Fruit fly (Drosophila melanogaster) whole organism, embryonic: Measurements from ENCODE around the gene Or83a.

Experiments
- Blimp-1 ChIP-seq: fragments of 200-800 bp; sonication (Bioruptor generic); optimal IDR thresholded peaks from 3 replicates; lab custom pipeline; 2018; ENCODE audit warnings: missing biosample characterization, missing genetic modification characterization, mild to moderate bottlenecking, moderate library complexity, missing genetic modification reagents
- BtbVII ChIP-seq: fragments of 200-800 bp; sonication (Bioruptor generic); optimal IDR thresholded peaks from 3 replicates; lab custom pipeline; 2017; ENCODE audit warnings: missing biosample characterization, mild to moderate bottlenecking, missing genetic modification characterization
- CG10209 ChIP-seq: fragments of 200-800 bp; sonication (Bioruptor generic); optimal IDR thresholded peaks from 3 replicates; lab custom pipeline; 2017; ENCODE audit warnings: missing biosample characterization, mild to moderate bottlenecking, missing genetic modification characterization, missing genetic modification reagents
- CG10267 ChIP-seq: fragments of 200-800 bp; sonication (Bioruptor generic); optimal IDR thresholded peaks from 2 replicates; lab custom pipeline; 2018; ENCODE audit warnings: missing biosample characterization, mild to moderate bottlenecking, missing genetic modification characterization, moderate library complexity
- CG12299 ChIP-seq: fragments of 200-800 bp; sonication (Bioruptor generic); optimal IDR thresholded peaks from 2 replicates; lab custom pipeline; 2018; ENCODE audit warnings: missing biosample characterization, mild to moderate bottlenecking, missing genetic modification characterization
- CG13287 ChIP-seq: fragments of 200-800 bp; sonication (Bioruptor generic); IDR thresholded peaks from 2 replicates; pipeline ENCODE4 v1.3.6; 2022; ENCODE audit warnings: missing biosample characterization, missing genetic modification characterization; ENCODE audit not compliant: partially characterized antibody
- CG1603 ChIP-seq: fragments of 200-800 bp; sonication (Bioruptor generic); optimal IDR thresholded peaks from 2 replicates; lab custom pipeline; 2019; ENCODE audit warnings: missing biosample characterization, mild to moderate bottlenecking, missing genetic modification characterization, moderate library complexity
- CG16813 ChIP-seq: fragments of 200-800 bp; sonication (Bioruptor generic); IDR thresholded peaks from 3 replicates; pipeline ENCODE4 v1.3.6; 2022; ENCODE audit warnings: missing biosample characterization, missing genetic modification characterization; ENCODE audit not compliant: partially characterized antibody
- CG16863 ChIP-seq: fragments of 200-800 bp; sonication (Bioruptor generic); optimal IDR thresholded peaks from 3 replicates; lab custom pipeline; 2016; ENCODE audit warnings: missing biosample characterization, missing genetic modification characterization
- CG2120 ChIP-seq: fragments of 200-800 bp; sonication (Bioruptor generic); optimal IDR thresholded peaks from 3 replicates; lab custom pipeline; 2016; ENCODE audit warnings: missing biosample characterization, missing genetic modification characterization
- CG31388 ChIP-seq: fragments of 200-800 bp; sonication (Bioruptor generic); optimal IDR thresholded peaks from 2 replicates; lab custom pipeline; 2016; ENCODE audit warnings: missing biosample characterization, missing genetic modification characterization
- CG34224 ChIP-seq: fragments of 200-800 bp; sonication (Bioruptor generic); IDR thresholded peaks from 3 replicates; pipeline ENCODE4 v1.3.6; 2022; ENCODE audit warnings: missing biosample characterization, missing genetic modification characterization; ENCODE audit not compliant: partially characterized antibody
- CG6683 ChIP-seq: fragments of 200-800 bp; sonication (Bioruptor generic); optimal IDR thresholded peaks from 2 replicates; lab custom pipeline; 2017; ENCODE audit warnings: missing biosample characterization, mild to moderate bottlenecking, missing genetic modification characterization, missing genetic modification reagents
- CG6689 ChIP-seq: fragments of 200-800 bp; sonication (Bioruptor generic); IDR thresholded peaks from 2 replicates; pipeline ENCODE4 v1.3.6; 2022; ENCODE audit warnings: missing biosample characterization, missing genetic modification characterization
- CG7556 ChIP-seq: fragments of 200-800 bp; sonication (Bioruptor generic); optimal IDR thresholded peaks from 2 replicates; lab custom pipeline; 2017; ENCODE audit warnings: missing biosample characterization, mild to moderate bottlenecking, missing genetic modification characterization
- CG7786 ChIP-seq: fragments of 200-800 bp; sonication (Bioruptor generic); optimal IDR thresholded peaks from 2 replicates; lab custom pipeline; 2016; ENCODE audit warnings: missing biosample characterization, missing genetic modification characterization
- CG7928 ChIP-seq: fragments of 200-800 bp; sonication (Bioruptor generic); optimal IDR thresholded peaks from 2 replicates; lab custom pipeline; 2017; ENCODE audit warnings: missing biosample characterization, mild to moderate bottlenecking, missing genetic modification characterization
- CG8359 ChIP-seq: fragments of 200-800 bp; sonication (Bioruptor generic); optimal IDR thresholded peaks from 2 replicates; lab custom pipeline; 2017; ENCODE audit warnings: missing biosample characterization, mild to moderate bottlenecking, missing genetic modification characterization, borderline replicate concordance
- CG8388 ChIP-seq: fragments of 200-800 bp; sonication (Bioruptor generic); optimal IDR thresholded peaks from 2 replicates; lab custom pipeline; 2019; ENCODE audit warnings: missing biosample characterization, mild to moderate bottlenecking, missing genetic modification characterization, moderate library complexity
- CTCF ChIP-seq: fragments of 200-800 bp; sonication (Bioruptor generic); optimal IDR thresholded peaks from 2 replicates; lab custom pipeline; 2017; ENCODE audit warnings: missing biosample characterization, mild to moderate bottlenecking, missing genetic modification characterization, moderate library complexity
- D19B ChIP-seq: fragments of 200-800 bp; sonication (Bioruptor generic); optimal IDR thresholded peaks from 2 replicates; lab custom pipeline; 2017; ENCODE audit warnings: missing biosample characterization, mild to moderate bottlenecking, missing genetic modification characterization
- E2f1 ChIP-seq: fragments of 200-800 bp; sonication (Bioruptor generic); IDR thresholded peaks from 2 replicates; pipeline ENCODE4 v1.3.6; 2022; ENCODE audit warnings: missing biosample characterization, missing genetic modification characterization
- HmgZ ChIP-seq: fragments of 200-800 bp; sonication (Bioruptor generic); optimal IDR thresholded peaks from 2 replicates; lab custom pipeline; 2018; ENCODE audit warnings: missing biosample characterization, mild to moderate bottlenecking, missing genetic modification characterization
- Lpt ChIP-seq: fragments of >200 bp; optimal IDR thresholded peaks from 2 replicates; lab custom pipeline; 2018; ENCODE audit warnings: missing biosample characterization, missing genetic modification characterization
- Max ChIP-seq: fragments of 200-800 bp; sonication (Bioruptor generic); optimal IDR thresholded peaks from 2 replicates; lab custom pipeline; 2016; ENCODE audit warnings: missing biosample characterization, mild to moderate bottlenecking, missing genetic modification characterization
- Meics ChIP-seq: fragments of 200-800 bp; sonication (Bioruptor generic); optimal IDR thresholded peaks from 2 replicates; lab custom pipeline; 2017; ENCODE audit warnings: missing biosample characterization, mild to moderate bottlenecking, missing genetic modification characterization
- Myb ChIP-seq: fragments of 200-800 bp; sonication (Bioruptor generic); optimal IDR thresholded peaks from 2 replicates; lab custom pipeline; 2016; ENCODE audit warnings: missing biosample characterization, missing genetic modification characterization
- Poxn ChIP-seq: fragments of 200-800 bp; sonication (Bioruptor generic); IDR thresholded peaks from 2 replicates; pipeline ENCODE4 v1.3.6; 2022; ENCODE audit warnings: missing biosample characterization, missing genetic modification characterization
- Ravus ChIP-seq: fragments of 200-800 bp; sonication (Bioruptor generic); IDR thresholded peaks from 2 replicates; pipeline ENCODE4 v1.3.6; 2022; ENCODE audit warnings: missing biosample characterization, missing genetic modification characterization
- Stat92E ChIP-seq, 3 experiments: fragments of >200 bp in 2 of 3; fragments of 200-800 bp in 1 of 3; sonication (Bioruptor generic) in 1 of 3; optimal IDR thresholded peaks; 2 replicates each; lab custom pipeline; 2017 to 2019; ENCODE audit warnings: missing biosample characterization in 3 of 3, missing genetic modification characterization in 3 of 3, mild to moderate bottlenecking in 1 of 3, moderate library complexity in 1 of 3
- Taf1 ChIP-seq: fragments of 200-800 bp; sonication (Bioruptor generic); IDR thresholded peaks from 2 replicates; pipeline ENCODE4 v1.3.6; 2022; ENCODE audit warnings: missing biosample characterization, missing genetic modification characterization
- ab ChIP-seq: fragments of 200-800 bp; sonication (Bioruptor generic); optimal IDR thresholded peaks from 2 replicates; lab custom pipeline; 2016; ENCODE audit warnings: missing biosample characterization, missing genetic modification characterization
- caup ChIP-seq: fragments of 200-800 bp; sonication (Bioruptor generic); optimal IDR thresholded peaks from 3 replicates; lab custom pipeline; 2017; ENCODE audit warnings: missing biosample characterization, mild to moderate bottlenecking, missing genetic modification characterization, moderate library complexity; ENCODE audit not compliant: severe bottlenecking
- croc ChIP-seq: fragments of 200-800 bp; sonication (Bioruptor generic); conservative IDR thresholded peaks from 3 replicates; pipeline ENCODE4 v1.3.6; 2022; ENCODE audit warnings: missing biosample characterization, missing genetic modification characterization
- dm ChIP-seq: fragments of 200-800 bp; sonication (Bioruptor generic); optimal IDR thresholded peaks from 3 replicates; lab custom pipeline; 2016; ENCODE audit warnings: missing biosample characterization, missing genetic modification characterization
- eyg ChIP-seq: fragments of 200-800 bp; sonication (Bioruptor generic); optimal IDR thresholded peaks from 3 replicates; lab custom pipeline; 2016; ENCODE audit warnings: missing biosample characterization, missing genetic modification characterization
- gce ChIP-seq: fragments of 200-800 bp; sonication (Bioruptor generic); IDR thresholded peaks from 3 replicates; pipeline ENCODE4 v1.3.6; 2022; ENCODE audit warnings: missing biosample characterization, missing genetic modification characterization
- gcm ChIP-seq: fragments of 200-800 bp; sonication (Bioruptor generic); optimal IDR thresholded peaks from 2 replicates; lab custom pipeline; 2019; ENCODE audit warnings: missing biosample characterization, mild to moderate bottlenecking, missing genetic modification characterization, moderate library complexity
- grau ChIP-seq: fragments of 200-800 bp; optimal IDR thresholded peaks from 3 replicates; lab custom pipeline; 2019; ENCODE audit warnings: missing biosample characterization, mild to moderate bottlenecking, missing genetic modification characterization, moderate library complexity
- grn ChIP-seq: fragments of 200-800 bp; sonication (Bioruptor generic); optimal IDR thresholded peaks from 3 replicates; lab custom pipeline; 2017; ENCODE audit warnings: missing biosample characterization, missing genetic modification characterization
- gsb-n ChIP-seq: fragments of 200-800 bp; sonication (Bioruptor generic); optimal IDR thresholded peaks from 3 replicates; lab custom pipeline; 2018; ENCODE audit warnings: missing biosample characterization, mild to moderate bottlenecking, missing genetic modification characterization
- ind ChIP-seq: fragments of 200-800 bp; sonication (Bioruptor generic); optimal IDR thresholded peaks from 3 replicates; lab custom pipeline; 2016; ENCODE audit warnings: missing biosample characterization, missing genetic modification characterization
- jigr1 ChIP-seq: fragments of 200-800 bp; sonication (Bioruptor generic); IDR thresholded peaks from 3 replicates; pipeline ENCODE4 v1.3.6; 2022; ENCODE audit warnings: missing biosample characterization, missing genetic modification characterization
- kah ChIP-seq: fragments of 200-800 bp; sonication (Bioruptor generic); optimal IDR thresholded peaks from 2 replicates; lab custom pipeline; 2018; ENCODE audit warnings: missing biosample characterization, mild to moderate bottlenecking, missing genetic modification characterization
- knrl ChIP-seq: fragments of 200-800 bp; sonication (Bioruptor generic); IDR thresholded peaks from 3 replicates; pipeline ENCODE4 v1.3.6; 2022; ENCODE audit warnings: missing biosample characterization, missing genetic modification characterization; ENCODE audit not compliant: partially characterized antibody
- pan ChIP-seq, 4 experiments: fragments of >200 bp in 3 of 4; fragments of 200-800 bp in 1 of 4; sonication (Bioruptor generic) in 1 of 4; optimal IDR thresholded peaks in 3 of 4; IDR thresholded peaks in 1 of 4; 2 replicates each; pipeline versions ENCODE4 v1.3.6 to Lab custom; 2017 to 2022; ENCODE audit warnings: missing biosample characterization in 2 of 4, missing genetic modification characterization in 2 of 4, mixed read lengths in 1 of 4
- sqz ChIP-seq: fragments of 200-800 bp; sonication (Bioruptor generic); optimal IDR thresholded peaks from 3 replicates; lab custom pipeline; 2018; ENCODE audit warnings: missing biosample characterization, mild to moderate bottlenecking, missing genetic modification characterization
- tx ChIP-seq: fragments of 200-800 bp; sonication (Bioruptor generic); optimal IDR thresholded peaks from 2 replicates; lab custom pipeline; 2016; ENCODE audit warnings: missing biosample characterization, missing genetic modification characterization
- unpg ChIP-seq: fragments of 200-800 bp; sonication (Bioruptor generic); optimal IDR thresholded peaks from 3 replicates; lab custom pipeline; 2018; ENCODE audit warnings: missing biosample characterization, mild to moderate bottlenecking, missing genetic modification characterization, moderate library complexity
- usp ChIP-seq: fragments of >200 bp; optimal IDR thresholded peaks from 2 replicates; lab custom pipeline; 2017; ENCODE audit warnings: missing biosample characterization, missing genetic modification characterization

The Or83a gene

dm6 chr3R:5357935-5358414 lies 41.0 kb downstream of the Or83a start, which contains the start of gene Prosbeta7 (continued):
- TF ChIP-seq CG2120 (GFP tag; lab: Kevin White, UChicago), result no peak
- TF ChIP-seq Stat92E (GFP tag; optimal IDR thresholded peaks at IDR 0.05; lab: Kevin White, UChicago), result peak in 1 of 3 experiments; percentile 14
- peak; percentile 68 for TF ChIP-seq CG1603 (tag; lab: Kevin White, UChicago)
- no peak for TF ChIP-seq tx
- TF ChIP-seq CG10267, result peak; percentile 26
- no peak for TF ChIP-seq CTCF (GFP tag; lab: Kevin White, UChicago)
- TF ChIP-seq grn (GFP tag; lab: Kevin White, UChicago), result no peak
- no peak for TF ChIP-seq gcm (GFP tag; lab: Kevin White, UChicago)
- no peak for TF ChIP-seq Meics (GFP tag; lab: Kevin White, UChicago)
- no peak for TF ChIP-seq Ravus (GFP tag; lab: Robert Waterston, UW)
- no peak for TF ChIP-seq CG12299 (tag; lab: Kevin White, UChicago)
- TF ChIP-seq kah (GFP tag; lab: Kevin White, UChicago), result no peak
- peak; percentile 34 for TF ChIP-seq Myb (GFP tag; lab: Kevin White, UChicago)
- no peak for TF ChIP-seq CG10209 (GFP tag; lab: Kevin White, UChicago)
- no peak for TF ChIP-seq CG7928 (GFP tag; lab: Kevin White, UChicago)
- TF ChIP-seq usp (GFP tag; lab: Kevin White, UChicago), result no peak
- TF ChIP-seq CG8359 (GFP tag; lab: Kevin White, UChicago), result no peak
- no peak for TF ChIP-seq CG6689
- no peak for TF ChIP-seq gce (GFP tag; lab: Robert Waterston, UW)
- TF ChIP-seq CG16863 (GFP tag; lab: Kevin White, UChicago), result no peak
- no peak for TF ChIP-seq ind (GFP tag; lab: Kevin White, UChicago)
- TF ChIP-seq Poxn (GFP tag; lab: Robert Waterston, UW), result no peak
- no peak for TF ChIP-seq caup (GFP tag; lab: Kevin White, UChicago)
- TF ChIP-seq eyg, result no peak
- TF ChIP-seq jigr1 (GFP tag; lab: Robert Waterston, UW), result no peak
- TF ChIP-seq dm, result peak; percentile 17
- TF ChIP-seq CG7786 (GFP tag; lab: Kevin White, UChicago), result no peak
- no peak for TF ChIP-seq CG8388
- no peak for TF ChIP-seq Taf1 (GFP tag; lab: Robert Waterston, UW)
- peak; percentile 90 for TF ChIP-seq CG13287 (GFP tag; lab: Robert Waterston, UW)
- TF ChIP-seq gsb-n (tag; lab: Kevin White, UChicago), result no peak
- no peak for TF ChIP-seq D19B (GFP tag; lab: Kevin White, UChicago)
- peak; percentile 65 for TF ChIP-seq CG16813 (GFP tag; lab: Robert Waterston, UW)
- no peak for TF ChIP-seq Blimp-1 (GFP tag; lab: Kevin White, UChicago)
- TF ChIP-seq E2f1 (GFP tag; lab: Robert Waterston, UW), result no peak
- no peak for TF ChIP-seq Lpt (GFP tag; lab: Kevin White, UChicago)
- TF ChIP-seq unpg (GFP tag; lab: Kevin White, UChicago), result no peak
- TF ChIP-seq CG7556 (GFP tag; lab: Kevin White, UChicago), result no peak
- TF ChIP-seq knrl (GFP tag; lab: Robert Waterston, UW), result peak; percentile 47; the same call in 1 of the 3 replicates
- no peak for TF ChIP-seq Max
- TF ChIP-seq HmgZ, result peak; percentile 65
- TF ChIP-seq BtbVII (GFP tag; lab: Kevin White, UChicago), result no peak
- peak; percentile 4 for TF ChIP-seq grau (tag; lab: Kevin White, UChicago)
- no peak for TF ChIP-seq croc (GFP tag; lab: Robert Waterston, UW)
- TF ChIP-seq sqz (GFP tag; lab: Kevin White, UChicago), result no peak
- no peak for TF ChIP-seq ab (GFP tag; lab: Kevin White, UChicago)
- TF ChIP-seq CG34224 (GFP tag; lab: Robert Waterston, UW), result peak; percentile 83
- TF ChIP-seq CG6683, result no peak
- TF ChIP-seq pan (optimal IDR thresholded peaks at IDR 0.05; lab: Kevin White, UChicago), result no peak
- no peak for TF ChIP-seq pan (GFP tag; optimal IDR thresholded peaks at IDR 0.05 in 1 of 2, IDR thresholded peaks at IDR 0.05 in 1 of 2)
- no peak for TF ChIP-seq CG31388 (GFP tag; lab: Kevin White, UChicago)
